Worm (Caenorhabditis elegans): ENCODE data around the gene cdh-3.

The cdh-3 gene

ce11 chrIII:7722411-7722810 is 31.8 kb downstream of the cdh-3 start (continued):
- TF ChIP-seq dve-1 (tag; optimal IDR thresholded peaks at IDR 0.05; ENCODE audit: insufficient read depth) = no peak
- no peak for TF ChIP-seq Y105C5A.15 (GFP tag; IDR thresholded peaks at IDR 0.05)
- no peak for TF ChIP-seq lir-3 (tag; optimal IDR thresholded peaks at IDR 0.05)
- no peak for TF ChIP-seq aly-2 (tag; optimal IDR thresholded peaks at IDR 0.05)
- TF ChIP-seq unc-130 (GFP tag; optimal IDR thresholded peaks at IDR 0.05) = no peak
- TF ChIP-seq hlh-11 (tag; optimal IDR thresholded peaks at IDR 0.05) = peak; percentile 45
- TF ChIP-seq F10B5.3 (tag; optimal IDR thresholded peaks at IDR 0.05) = no peak
- no peak for TF ChIP-seq ceh-62 (tag; optimal IDR thresholded peaks at IDR 0.05)
- no peak for TF ChIP-seq T26A8.4 (GFP tag; IDR thresholded peaks at IDR 0.05)
- no peak for TF ChIP-seq zfp-2 (tag; optimal IDR thresholded peaks at IDR 0.05)
- TF ChIP-seq sdz-12 (GFP tag; optimal IDR thresholded peaks at IDR 0.05) = no peak
- TF ChIP-seq lsy-2 (tag; optimal IDR thresholded peaks at IDR 0.05) = peak in 1 of 2 experiments; percentile 25
- TF ChIP-seq tag-97 (GFP tag; IDR thresholded peaks at IDR 0.05) = no peak
- no peak for TF ChIP-seq lin-39 (tag; optimal IDR thresholded peaks at IDR 0.05)
- no peak for TF ChIP-seq Y5F2A.4 (GFP tag; optimal IDR thresholded peaks at IDR 0.05)
- no peak for TF ChIP-seq F26F4.8 (GFP tag; conservative IDR thresholded peaks at IDR 0.05)
- no peak for TF ChIP-seq ceh-82 (tag; optimal IDR thresholded peaks at IDR 0.05)
- TF ChIP-seq daf-8 (GFP tag; IDR thresholded peaks at IDR 0.05) = no peak
- TF ChIP-seq lin-15B (tag; optimal IDR thresholded peaks at IDR 0.05) = no peak
- no peak for TF ChIP-seq ceh-32 (tag; optimal IDR thresholded peaks at IDR 0.05; ENCODE audit: poor library complexity)
- TF ChIP-seq spr-1 (tag; optimal IDR thresholded peaks at IDR 0.05) = no peak
- no peak for TF ChIP-seq D1046.2 (GFP tag; IDR thresholded peaks at IDR 0.05)
- no peak for TF ChIP-seq nhr-41 (GFP tag; IDR thresholded peaks at IDR 0.05)
- TF ChIP-seq aha-1 (tag) = peak; percentile 87
- peak in 1 of 2 experiments; percentile 2 for TF ChIP-seq mdl-1 (tag; optimal IDR thresholded peaks at IDR 0.05)
- TF ChIP-seq ztf-7 (tag; optimal IDR thresholded peaks at IDR 0.05) = no peak
- TF ChIP-seq vab-7 (GFP tag; IDR thresholded peaks at IDR 0.05) = no peak
- TF ChIP-seq fkh-10 (GFP tag; optimal IDR thresholded peaks at IDR 0.05) = no peak
- TF ChIP-seq nhr-25 (tag; optimal IDR thresholded peaks at IDR 0.05; ENCODE audit: borderline replicate concordance, insufficient read depth) = no peak
- TF ChIP-seq nhr-111 (GFP tag; optimal IDR thresholded peaks at IDR 0.05) = no peak
- TF ChIP-seq lin-1 (GFP tag; IDR thresholded peaks at IDR 0.05) = no peak
- no peak for TF ChIP-seq zip-11 (GFP tag; IDR thresholded peaks at IDR 0.05)
- TF ChIP-seq ama-1 (optimal IDR thresholded peaks at IDR 0.05) = peak; percentile 54
- peak; percentile 11 for TF ChIP-seq nhr-28 (tag; optimal IDR thresholded peaks at IDR 0.05)
- peak; percentile 63 for TF ChIP-seq mxl-3 (GFP tag; optimal IDR thresholded peaks at IDR 0.05)
- TF ChIP-seq spr-3 (GFP tag; optimal IDR thresholded peaks at IDR 0.05) = no peak
- TF ChIP-seq hlh-30 (tag; optimal IDR thresholded peaks at IDR 0.05; ENCODE audit: insufficient read depth) = no peak
- no peak for TF ChIP-seq T20F7.1 (GFP tag; optimal IDR thresholded peaks at IDR 0.05)
- 0 out of 2 replicates have a peak, but pooled peaks have one; percentile 50 for TF ChIP-seq madf-9 (GFP tag; conservative IDR thresholded peaks at IDR 0.05)

DNA sequence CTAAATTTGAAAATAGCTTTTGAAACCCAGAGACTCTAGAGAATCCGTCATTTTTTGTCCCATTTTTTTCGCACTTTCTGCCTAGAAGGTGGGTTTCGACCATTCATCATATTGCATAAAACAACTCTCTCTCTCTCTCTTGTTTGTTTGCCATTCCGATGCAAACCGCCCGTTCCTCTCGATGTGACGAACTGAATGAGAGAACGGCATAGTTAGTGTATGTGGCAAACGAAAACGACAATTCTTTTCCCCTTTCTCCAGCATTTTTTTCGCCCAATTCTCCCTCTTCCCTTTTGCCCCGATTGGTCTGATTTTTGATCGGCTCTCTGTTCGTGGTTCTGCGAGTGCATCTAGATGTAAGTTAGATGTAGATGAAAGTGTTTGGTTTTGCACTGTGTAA is 32.7 kb downstream of the cdh-3 start:
- TF ChIP-seq hmg-1.1 (GFP tag; IDR thresholded peaks at IDR 0.05) = 0 out of 2 replicates have a peak, but pooled peaks have one; percentile 9
- TF ChIP-seq mes-2 (tag; optimal IDR thresholded peaks at IDR 0.05; ENCODE audit: poor library complexity, severe bottlenecking) = peak; percentile 3
- peak in 1 of 2 experiments; percentile 87 for TF ChIP-seq unc-62 (GFP tag; optimal IDR thresholded peaks at IDR 0.05 in 1 of 2)
- TF ChIP-seq unc-62 (tag; optimal IDR thresholded peaks at IDR 0.05) = no peak
- TF ChIP-seq lsy-2 (tag; optimal IDR thresholded peaks at IDR 0.05) = no peak
- TF ChIP-seq zfp-2 (tag; optimal IDR thresholded peaks at IDR 0.05) = no peak
